Fruit fly (Drosophila melanogaster) whole organism: ENCODE measurements around the gene Nepl16.

Experiments used
- CG8478 ChIP-seq: fragments of >200 bp; optimal IDR thresholded peaks from 2 replicates; lab custom pipeline; 2018; ENCODE audit warnings: inconsistent platforms
- Dll ChIP-seq: fragments of >200 bp; optimal IDR thresholded peaks from 2 replicates; lab custom pipeline; 2017
- EcR ChIP-seq, 2 experiments: fragments of >200 bp; optimal IDR thresholded peaks; 2 replicates each; lab custom pipeline; 2017; ENCODE audit warnings: missing biosample characterization in 2 of 2, missing genetic modification characterization in 2 of 2, missing genetic modification reagents in 2 of 2
- pan ChIP-seq: fragments of >200 bp; optimal IDR thresholded peaks from 2 replicates; lab custom pipeline; 2017
- psq ChIP-seq: fragments of >200 bp; optimal IDR thresholded peaks from 2 replicates; lab custom pipeline; 2017
- usp ChIP-seq: fragments of >200 bp; optimal IDR thresholded peaks from 2 replicates; lab custom pipeline; 2017; ENCODE audit warnings: missing biosample characterization, missing genetic modification characterization, mixed read lengths

DNA sequence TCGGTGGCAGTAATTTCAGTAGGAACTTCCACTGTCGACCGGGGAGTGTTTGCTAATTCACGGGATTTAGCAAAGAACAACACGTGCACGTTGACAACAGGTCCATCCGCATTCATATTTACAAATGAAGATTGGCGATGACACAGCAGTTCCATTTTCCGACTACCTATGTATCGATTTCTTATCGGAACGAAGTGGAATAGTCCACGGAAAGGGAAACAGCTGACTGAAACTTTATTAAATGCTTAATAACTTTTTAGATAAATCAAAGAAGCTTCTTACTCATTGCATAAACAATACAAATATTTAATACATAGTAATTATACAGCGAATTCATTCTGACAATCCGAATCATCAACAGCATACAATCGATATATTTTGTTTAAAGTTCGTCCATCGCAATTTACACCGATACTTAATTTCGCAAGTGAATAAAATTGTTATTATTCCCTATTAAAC is 14.9 kb upstream of the Nepl16 start, which contains the start of the genes Mocs2A, Mocs2B and Clbn:
- TF ChIP-seq Dll (no peak), pan (lab: Kevin White, UChicago) (no peak), EcR (GFP tag; optimal IDR thresholded peaks at IDR 0.05; lab: Kevin White, UChicago) (no peak), psq (lab: Kevin White, UChicago) (no peak), usp (GFP tag; lab: Kevin White, UChicago) (no peak), CG8478 (lab: Kevin White, UChicago) (no peak)
